Worm (Caenorhabditis elegans) whole organism, early embryonic: Measurements from ENCODE around the gene ttr-54.

ENCODE experiments used
- B0310.2 ChIP-seq: sonication (generic microtip); optimal IDR thresholded peaks from 2 replicates; lab custom pipeline; 2016; ENCODE audit warnings: mild to moderate bottlenecking, missing genetic modification characterization, missing compliant biosample characterization
- F13C5.2 ChIP-seq: sonication (generic microtip); optimal IDR thresholded peaks from 2 replicates; lab custom pipeline; 2017; ENCODE audit warnings: mild to moderate bottlenecking, missing genetic modification characterization, inconsistent platforms, missing compliant biosample characterization
- aly-1 ChIP-seq: sonication (generic microtip); optimal IDR thresholded peaks from 2 replicates; lab custom pipeline; 2016; ENCODE audit warnings: missing genetic modification characterization, missing compliant biosample characterization
- ama-1 ChIP-seq: fragments of 150-350 bp; optimal IDR thresholded peaks from 2 replicates; lab custom pipeline; 2014
- ceh-13 ChIP-seq: fragments of 200-800 bp; sonication (Bioruptor generic); optimal IDR thresholded peaks from 2 replicates; lab custom pipeline; 2018; ENCODE audit warnings: mild to moderate bottlenecking, missing genetic modification characterization, missing compliant biosample characterization
- ceh-36 ChIP-seq: sonication (generic microtip); optimal IDR thresholded peaks from 2 replicates; lab custom pipeline; 2016; ENCODE audit warnings: missing genetic modification characterization, inconsistent platforms, missing compliant biosample characterization
- ets-7 ChIP-seq: sonication (generic microtip); optimal IDR thresholded peaks from 2 replicates; lab custom pipeline; 2016; ENCODE audit warnings: missing genotype, missing genetic modification characterization, missing compliant biosample characterization
- flt-1 ChIP-seq: fragments of 200-800 bp; sonication (Bioruptor generic); IDR thresholded peaks from 2 replicates; pipeline ENCODE4 v1.3.6; 2022; ENCODE audit warnings: missing genetic modification characterization, missing compliant biosample characterization
- hmbx-1 ChIP-seq: sonication (generic microtip); optimal IDR thresholded peaks from 2 replicates; lab custom pipeline; 2016; ENCODE audit warnings: mild to moderate bottlenecking, missing genetic modification characterization, missing compliant biosample characterization
- hmg-4 ChIP-seq: fragments of 200-800 bp; sonication (Bioruptor generic); optimal IDR thresholded peaks from 2 replicates; lab custom pipeline; 2018; ENCODE audit warnings: mild to moderate bottlenecking, missing genetic modification characterization, missing compliant biosample characterization
- hnd-1 ChIP-seq: sonication (generic microtip); optimal IDR thresholded peaks from 2 replicates; lab custom pipeline; 2016; ENCODE audit warnings: missing genetic modification characterization, missing compliant biosample characterization
- pes-1 ChIP-seq: fragments of 200-800 bp; sonication (Bioruptor generic); IDR thresholded peaks from 2 replicates; pipeline ENCODE4 v1.3.6; 2022; ENCODE audit warnings: missing genetic modification reagents, missing genetic modification characterization, missing compliant biosample characterization
- scrt-1 ChIP-seq: fragments of 200-800 bp; sonication (Bioruptor generic); IDR thresholded peaks from 2 replicates; pipeline ENCODE4 v1.3.6; 2022; ENCODE audit warnings: missing genetic modification characterization, missing compliant biosample characterization
- sea-1 ChIP-seq: fragments of 200-800 bp; sonication (Bioruptor generic); conservative IDR thresholded peaks from 2 replicates; pipeline ENCODE4 v1.3.6; 2022; ENCODE audit warnings: missing genetic modification characterization, missing compliant biosample characterization
- tbx-11 ChIP-seq: fragments of 200-800 bp; sonication (Bioruptor generic); IDR thresholded peaks from 2 replicates; pipeline ENCODE4 v1.3.6; 2022; ENCODE audit warnings: missing genetic modification characterization, missing compliant biosample characterization
- tbx-37 ChIP-seq: fragments of 200-800 bp; sonication (Bioruptor generic); conservative IDR thresholded peaks from 2 replicates; pipeline ENCODE4 v1.3.6; 2022; ENCODE audit warnings: missing genetic modification reagents, missing genetic modification characterization, missing compliant biosample characterization
- tra-4 ChIP-seq: sonication (generic microtip); optimal IDR thresholded peaks from 2 replicates; lab custom pipeline; 2017; ENCODE audit warnings: missing genetic modification characterization, missing compliant biosample characterization

ttr-54 gene

DNA sequence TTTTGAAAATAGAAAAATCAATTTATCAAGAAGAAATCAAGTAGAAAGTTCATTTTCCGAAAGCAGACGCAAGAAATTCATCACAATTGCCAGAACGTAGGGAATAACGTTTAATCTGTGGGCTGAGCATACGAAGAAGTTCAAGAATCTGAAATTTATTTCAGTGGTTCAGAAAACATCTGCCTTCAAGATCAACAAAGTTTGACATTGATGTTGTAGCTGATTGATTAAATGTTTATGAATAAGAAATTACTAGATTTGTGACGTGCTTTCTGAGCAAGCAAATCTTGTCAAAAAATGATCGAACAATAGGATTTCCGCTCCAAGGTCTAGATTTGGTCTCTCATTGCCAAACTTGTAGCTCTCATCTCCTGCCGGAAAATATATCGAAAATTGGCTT, 50.6 kb downstream of the ttr-54 start, which contains the start of gene K04D7.6:
Gene K04D7.6, minus strand, starts transcription at position 101 of the 400 bp plus-strand sequence.
- TF ChIP-seq tbx-37 (no peak), ama-1 (lab: Kevin White, UChicago) (no peak), ceh-13 (GFP tag; lab: Kevin White, UChicago) (no peak), sea-1 (GFP tag; lab: Robert Waterston, UW) (no peak), ceh-36 (no peak), aly-1 (tag; lab: Kevin White, UChicago) (no peak), hmg-4 (GFP tag; lab: Kevin White, UChicago) (no peak), hnd-1 (no peak), tra-4 (tag; lab: Kevin White, UChicago) (no peak), flt-1 (GFP tag; lab: Robert Waterston, UW) (no peak), tbx-11 (GFP tag; lab: Robert Waterston, UW) (no peak), hmbx-1 (tag; lab: Kevin White, UChicago) (no peak), scrt-1 (no peak), B0310.2 (tag; lab: Kevin White, UChicago) (no peak), ets-7 (tag; lab: Kevin White, UChicago) (no peak), pes-1 (GFP tag; lab: Robert Waterston, UW) (no peak), F13C5.2 (tag; lab: Kevin White, UChicago) (no peak)
